Fruit fly (Drosophila melanogaster) whole organism, embryonic: ENCODE measurements around the gene sNPF-R.

Experiments
- Bgb ChIP-seq: fragments of 200-800 bp; sonication (Bioruptor generic); IDR thresholded peaks from 2 replicates; pipeline ENCODE4 v1.3.6; 2022; ENCODE audit warnings: missing biosample characterization, missing genetic modification characterization; ENCODE audit not compliant: partially characterized antibody
- Blimp-1 ChIP-seq: fragments of 200-800 bp; sonication (Bioruptor generic); optimal IDR thresholded peaks from 3 replicates; lab custom pipeline; 2018; ENCODE audit warnings: missing biosample characterization, missing genetic modification characterization, mild to moderate bottlenecking, moderate library complexity, missing genetic modification reagents
- CG11093 ChIP-seq: fragments of 200-800 bp; sonication (Bioruptor generic); IDR thresholded peaks from 3 replicates; pipeline ENCODE4 v1.3.6; 2022; ENCODE audit warnings: missing biosample characterization, missing genetic modification characterization
- CG12942 ChIP-seq: fragments of 200-800 bp; sonication (Bioruptor generic); optimal IDR thresholded peaks from 3 replicates; lab custom pipeline; 2016; ENCODE audit warnings: missing biosample characterization, missing genetic modification characterization
- CG15011 ChIP-seq: fragments of 200-800 bp; sonication (Bioruptor generic); optimal IDR thresholded peaks from 3 replicates; lab custom pipeline; 2018; ENCODE audit warnings: missing biosample characterization, mild to moderate bottlenecking, missing genetic modification characterization
- CG15073 ChIP-seq: fragments of 200-800 bp; sonication (Bioruptor generic); optimal IDR thresholded peaks from 2 replicates; lab custom pipeline; 2016; ENCODE audit warnings: missing biosample characterization, missing genetic modification characterization
- CG15696 ChIP-seq: fragments of 200-800 bp; sonication (Bioruptor generic); optimal IDR thresholded peaks from 2 replicates; lab custom pipeline; 2019; ENCODE audit warnings: missing biosample characterization, mild to moderate bottlenecking, missing genetic modification characterization, moderate library complexity
- CG1603 ChIP-seq: fragments of 200-800 bp; sonication (Bioruptor generic); optimal IDR thresholded peaks from 2 replicates; lab custom pipeline; 2019; ENCODE audit warnings: missing biosample characterization, mild to moderate bottlenecking, missing genetic modification characterization, moderate library complexity
- CG17829 ChIP-seq: fragments of 200-800 bp; optimal IDR thresholded peaks from 2 replicates; lab custom pipeline; 2019; ENCODE audit warnings: missing biosample characterization, mild to moderate bottlenecking, missing genetic modification characterization, moderate library complexity
- CG18599 ChIP-seq: fragments of 200-800 bp; sonication (Bioruptor generic); optimal IDR thresholded peaks from 3 replicates; lab custom pipeline; 2017; ENCODE audit warnings: missing biosample characterization, missing genetic modification characterization, mild to moderate bottlenecking, moderate library complexity, missing genetic modification reagents
- CG32767 ChIP-seq: fragments of 200-800 bp; sonication (Bioruptor generic); IDR thresholded peaks from 2 replicates; pipeline ENCODE4 v1.3.6; 2022; ENCODE audit warnings: missing biosample characterization, missing genetic modification characterization
- CG33213 ChIP-seq: fragments of 200-800 bp; sonication (Bioruptor generic); optimal IDR thresholded peaks from 3 replicates; lab custom pipeline; 2016; ENCODE audit warnings: missing biosample characterization, missing genetic modification characterization
- CG43689 ChIP-seq: fragments of 200-800 bp; sonication (Bioruptor generic); IDR thresholded peaks from 2 replicates; pipeline ENCODE4 v1.3.6; 2022; ENCODE audit warnings: missing biosample characterization, missing genetic modification characterization
- CG4820 ChIP-seq: fragments of 200-800 bp; sonication (Bioruptor generic); optimal IDR thresholded peaks from 3 replicates; lab custom pipeline; 2016; ENCODE audit warnings: missing biosample characterization, missing genetic modification characterization
- CG6254 ChIP-seq: fragments of 200-800 bp; sonication (Bioruptor generic); optimal IDR thresholded peaks from 3 replicates; lab custom pipeline; 2017; ENCODE audit warnings: mild to moderate bottlenecking, missing biosample characterization, missing genetic modification reagents, missing genetic modification characterization
- CG6683 ChIP-seq: fragments of 200-800 bp; sonication (Bioruptor generic); optimal IDR thresholded peaks from 2 replicates; lab custom pipeline; 2017; ENCODE audit warnings: missing biosample characterization, mild to moderate bottlenecking, missing genetic modification characterization, missing genetic modification reagents
- CG7839 ChIP-seq: fragments of 200-800 bp; sonication (Bioruptor generic); optimal IDR thresholded peaks from 3 replicates; lab custom pipeline; 2018; ENCODE audit warnings: missing biosample characterization, mild to moderate bottlenecking, missing genetic modification characterization, moderate library complexity
- CG9437 ChIP-seq: fragments of 200-800 bp; sonication (Bioruptor generic); optimal IDR thresholded peaks from 2 replicates; lab custom pipeline; 2018; ENCODE audit warnings: missing biosample characterization, mild to moderate bottlenecking, missing genetic modification characterization
- CG9932 ChIP-seq: fragments of 200-800 bp; sonication (Bioruptor generic); IDR thresholded peaks from 2 replicates; pipeline ENCODE4 v1.3.6; 2022; ENCODE audit warnings: missing biosample characterization, missing genetic modification characterization
- CrebB ChIP-seq: fragments of 200-800 bp; sonication (Bioruptor generic); optimal IDR thresholded peaks from 3 replicates; lab custom pipeline; 2018; ENCODE audit warnings: missing biosample characterization, mild to moderate bottlenecking, missing genetic modification characterization
- Dek ChIP-seq: fragments of 200-800 bp; sonication (Bioruptor generic); optimal IDR thresholded peaks from 3 replicates; lab custom pipeline; 2019; ENCODE audit warnings: missing biosample characterization, mild to moderate bottlenecking, missing genetic modification characterization, moderate library complexity
- Doc2 ChIP-seq: fragments of 200-800 bp; sonication (Bioruptor generic); IDR thresholded peaks from 2 replicates; pipeline ENCODE4 v1.3.6; 2022; ENCODE audit warnings: missing biosample characterization, missing genetic modification characterization
- Ets97D ChIP-seq: fragments of 200-800 bp; sonication (Bioruptor generic); optimal IDR thresholded peaks from 3 replicates; lab custom pipeline; 2016; ENCODE audit warnings: missing biosample characterization, missing genetic modification characterization
- Fer3 ChIP-seq: fragments of 200-800 bp; sonication (Bioruptor generic); optimal IDR thresholded peaks from 2 replicates; lab custom pipeline; 2018; ENCODE audit warnings: missing biosample characterization, mild to moderate bottlenecking, missing genetic modification characterization, moderate library complexity
- Hmr ChIP-seq: fragments of 200-800 bp; sonication (Bioruptor generic); optimal IDR thresholded peaks from 3 replicates; lab custom pipeline; 2017; ENCODE audit warnings: mild to moderate bottlenecking, missing biosample characterization, missing genetic modification reagents, missing genetic modification characterization
- Med ChIP-seq: fragments of 200-800 bp; sonication (Bioruptor generic); peaks from one replicate; lab custom pipeline; 2016; ENCODE audit warnings: missing biosample characterization, missing genetic modification characterization, mild to moderate bottlenecking, inconsistent platforms, moderate library complexity
- Meics ChIP-seq: fragments of 200-800 bp; sonication (Bioruptor generic); optimal IDR thresholded peaks from 2 replicates; lab custom pipeline; 2017; ENCODE audit warnings: missing biosample characterization, mild to moderate bottlenecking, missing genetic modification characterization
- Mrtf ChIP-seq: fragments of 200-800 bp; sonication (Bioruptor generic); IDR thresholded peaks from 3 replicates; pipeline ENCODE4 v1.3.6; 2022; ENCODE audit warnings: missing biosample characterization, missing genetic modification characterization
- Myb ChIP-seq: fragments of 200-800 bp; sonication (Bioruptor generic); optimal IDR thresholded peaks from 2 replicates; lab custom pipeline; 2016; ENCODE audit warnings: missing biosample characterization, missing genetic modification characterization
- Stat92E ChIP-seq, 3 experiments: fragments of >200 bp in 2 of 3; fragments of 200-800 bp in 1 of 3; sonication (Bioruptor generic) in 1 of 3; optimal IDR thresholded peaks; 2 replicates each; lab custom pipeline; 2017 to 2019; ENCODE audit warnings: missing biosample characterization in 3 of 3, missing genetic modification characterization in 3 of 3, mild to moderate bottlenecking in 1 of 3, moderate library complexity in 1 of 3
- Vsx1 ChIP-seq: fragments of 200-800 bp; sonication (Bioruptor generic); optimal IDR thresholded peaks from 2 replicates; lab custom pipeline; 2017; ENCODE audit warnings: missing biosample characterization, mild to moderate bottlenecking, missing genetic modification characterization, missing genetic modification reagents
- ab ChIP-seq: fragments of 200-800 bp; sonication (Bioruptor generic); optimal IDR thresholded peaks from 2 replicates; lab custom pipeline; 2016; ENCODE audit warnings: missing biosample characterization, missing genetic modification characterization
- caup ChIP-seq: fragments of 200-800 bp; sonication (Bioruptor generic); optimal IDR thresholded peaks from 3 replicates; lab custom pipeline; 2017; ENCODE audit warnings: missing biosample characterization, mild to moderate bottlenecking, missing genetic modification characterization, moderate library complexity; ENCODE audit not compliant: severe bottlenecking
- ci ChIP-seq: fragments of 200-800 bp; sonication (Bioruptor generic); IDR thresholded peaks from 3 replicates; pipeline ENCODE4 v1.3.6; 2022; ENCODE audit warnings: missing biosample characterization, missing genetic modification characterization
- crc ChIP-seq: fragments of 200-800 bp; sonication (Bioruptor generic); optimal IDR thresholded peaks from 2 replicates; lab custom pipeline; 2016; ENCODE audit warnings: missing biosample characterization, missing genetic modification characterization
- crp ChIP-seq, 2 experiments: fragments of 200-800 bp; sonication (Bioruptor generic); optimal IDR thresholded peaks; 2 replicates in 1 of 2; 3 replicates in 1 of 2; lab custom pipeline; 2017; ENCODE audit warnings: missing biosample characterization in 2 of 2, missing genetic modification characterization in 2 of 2, mild to moderate bottlenecking in 1 of 2, moderate library complexity in 1 of 2
- dpn ChIP-seq, 2 experiments: fragments of 200-800 bp; sonication (Bioruptor generic); optimal IDR thresholded peaks; 3 replicates each; lab custom pipeline; 2016; ENCODE audit warnings: missing biosample characterization in 2 of 2, missing genetic modification characterization in 2 of 2
- gcm ChIP-seq: fragments of 200-800 bp; sonication (Bioruptor generic); optimal IDR thresholded peaks from 2 replicates; lab custom pipeline; 2019; ENCODE audit warnings: missing biosample characterization, mild to moderate bottlenecking, missing genetic modification characterization, moderate library complexity
- gem ChIP-seq: fragments of 200-800 bp; sonication (Bioruptor generic); optimal IDR thresholded peaks from 2 replicates; lab custom pipeline; 2019; ENCODE audit warnings: missing biosample characterization, mild to moderate bottlenecking, missing genetic modification characterization, moderate library complexity
- gsb-n ChIP-seq: fragments of 200-800 bp; sonication (Bioruptor generic); optimal IDR thresholded peaks from 3 replicates; lab custom pipeline; 2018; ENCODE audit warnings: missing biosample characterization, mild to moderate bottlenecking, missing genetic modification characterization
- luna ChIP-seq: fragments of 200-800 bp; sonication (Bioruptor generic); optimal IDR thresholded peaks from 2 replicates; lab custom pipeline; 2016; ENCODE audit warnings: missing biosample characterization, missing genetic modification characterization
- mam ChIP-seq: fragments of 200-800 bp; sonication (Bioruptor generic); optimal IDR thresholded peaks from 3 replicates; lab custom pipeline; 2016; ENCODE audit warnings: missing biosample characterization, missing genetic modification characterization
- pan ChIP-seq, 4 experiments: fragments of >200 bp in 3 of 4; fragments of 200-800 bp in 1 of 4; sonication (Bioruptor generic) in 1 of 4; optimal IDR thresholded peaks in 3 of 4; IDR thresholded peaks in 1 of 4; 2 replicates each; pipeline versions ENCODE4 v1.3.6 to Lab custom; 2017 to 2022; ENCODE audit warnings: missing biosample characterization in 2 of 4, missing genetic modification characterization in 2 of 4, mixed read lengths in 1 of 4
- pita ChIP-seq: fragments of 200-800 bp; sonication (Bioruptor generic); optimal IDR thresholded peaks from 2 replicates; lab custom pipeline; 2017; ENCODE audit warnings: missing biosample characterization, mild to moderate bottlenecking, missing genetic modification characterization
- pnt ChIP-seq: fragments of 200-800 bp; sonication (Bioruptor generic); optimal IDR thresholded peaks from 3 replicates; lab custom pipeline; 2016; ENCODE audit warnings: missing biosample characterization, missing genetic modification characterization
- sc ChIP-seq, 3 experiments: fragments of >200 bp in 2 of 3; fragments of 200-800 bp in 1 of 3; sonication (Bioruptor generic) in 1 of 3; optimal IDR thresholded peaks; 2 replicates in 2 of 3; 3 replicates in 1 of 3; lab custom pipeline; 2017; ENCODE audit warnings: mild to moderate bottlenecking in 1 of 3, missing biosample characterization in 1 of 3, missing genetic modification characterization in 1 of 3, missing genetic modification reagents in 1 of 3
- slp2 ChIP-seq: fragments of 200-800 bp; sonication (Bioruptor generic); optimal IDR thresholded peaks from 2 replicates; lab custom pipeline; 2016; ENCODE audit warnings: missing biosample characterization, missing genetic modification characterization
- sna ChIP-seq: fragments of 200-800 bp; sonication (Bioruptor generic); IDR thresholded peaks from 2 replicates; pipeline ENCODE4 v1.3.6; 2022; ENCODE audit warnings: missing biosample characterization, missing genetic modification characterization; ENCODE audit not compliant: partially characterized antibody
- stc ChIP-seq: fragments of 200-800 bp; sonication (Bioruptor generic); IDR thresholded peaks from 2 replicates; pipeline ENCODE4 v1.3.6; 2022; ENCODE audit warnings: missing biosample characterization, missing genetic modification characterization

Gene sNPF-R

DNA sequence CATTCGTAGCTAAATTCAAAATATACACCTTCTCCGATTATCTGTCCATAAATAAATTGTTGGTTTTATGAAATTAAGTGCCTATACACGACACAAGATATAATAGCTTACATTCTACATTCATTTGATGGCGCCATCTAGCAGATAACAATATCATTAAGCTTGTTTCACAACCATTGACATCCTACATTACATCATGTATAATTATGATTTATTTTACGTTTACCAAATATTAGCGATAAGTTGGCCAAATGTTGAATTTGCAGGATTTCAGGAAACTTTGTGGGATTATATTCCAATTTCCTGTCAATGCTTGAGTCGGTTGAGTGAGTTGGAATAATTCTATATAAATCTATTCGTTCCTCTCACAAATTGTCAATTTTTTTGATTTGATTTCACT is 8.5 kb upstream of the sNPF-R start (continued):
- no peak for TF ChIP-seq CG18599
- TF ChIP-seq Med (GFP tag; lab: Kevin White, UChicago): peak; percentile 83
- TF ChIP-seq Ets97D: no peak
- TF ChIP-seq CG4820 (GFP tag; lab: Kevin White, UChicago): no peak
- no peak for TF ChIP-seq Vsx1 (GFP tag; lab: Kevin White, UChicago)
- peak; percentile 85 for TF ChIP-seq Bgb (GFP tag; lab: Robert Waterston, UW)
- TF ChIP-seq CG7839 (tag; lab: Kevin White, UChicago): no peak
- TF ChIP-seq CG15696 (tag; lab: Kevin White, UChicago): no peak
- peak; percentile 23 for TF ChIP-seq mam (GFP tag; lab: Kevin White, UChicago)
- TF ChIP-seq pita (GFP tag; lab: Kevin White, UChicago): peak; percentile 60
- peak; percentile 5 for TF ChIP-seq pnt (GFP tag; lab: Kevin White, UChicago)
- TF ChIP-seq CrebB: no peak
- TF ChIP-seq CG17829: peak; percentile 3
- no peak for TF ChIP-seq crp (GFP tag; optimal IDR thresholded peaks at IDR 0.05; lab: Kevin White, UChicago)
- peak; percentile 24 for TF ChIP-seq Hmr
- TF ChIP-seq CG6683 (GFP tag; lab: Kevin White, UChicago): no peak
- no peak for TF ChIP-seq dpn (GFP tag; optimal IDR thresholded peaks at IDR 0.05; lab: Kevin White, UChicago)
- no peak for TF ChIP-seq ab (GFP tag; lab: Kevin White, UChicago)
- no peak for TF ChIP-seq sc (optimal IDR thresholded peaks at IDR 0.05; lab: Kevin White, UChicago)
- TF ChIP-seq sc (GFP tag; optimal IDR thresholded peaks at IDR 0.05; lab: Kevin White, UChicago): no peak
- peak; percentile 11 for TF ChIP-seq CG33213
- TF ChIP-seq CG15073 (GFP tag; lab: Kevin White, UChicago): no peak
- peak; percentile 27 for TF ChIP-seq Myb (GFP tag; lab: Kevin White, UChicago)
- peak; percentile 48 for TF ChIP-seq CG9932
- TF ChIP-seq CG1603: peak; percentile 43
- no peak for TF ChIP-seq caup (GFP tag; lab: Kevin White, UChicago)
- no peak for TF ChIP-seq Meics (GFP tag; lab: Kevin White, UChicago)
- no peak for TF ChIP-seq CG43689 (GFP tag; lab: Robert Waterston, UW)
- no peak for TF ChIP-seq CG6254 (GFP tag; lab: Kevin White, UChicago)
- no peak for TF ChIP-seq stc (GFP tag; lab: Robert Waterston, UW)
- peak; percentile 48 for TF ChIP-seq luna (GFP tag; lab: Kevin White, UChicago)
- TF ChIP-seq slp2 (GFP tag; lab: Kevin White, UChicago): no peak
- no peak for TF ChIP-seq crc (GFP tag; lab: Kevin White, UChicago)
- TF ChIP-seq Stat92E (GFP tag; optimal IDR thresholded peaks at IDR 0.05; lab: Kevin White, UChicago): no peak
- no peak for TF ChIP-seq gsb-n
- no peak for TF ChIP-seq Mrtf (GFP tag; lab: Robert Waterston, UW)
- no peak for TF ChIP-seq Blimp-1 (GFP tag; lab: Kevin White, UChicago)
- no peak for TF ChIP-seq ci (GFP tag; lab: Robert Waterston, UW)
- no peak for TF ChIP-seq gem (tag; lab: Kevin White, UChicago)
- no peak for TF ChIP-seq CG15011 (GFP tag; lab: Kevin White, UChicago)
- no peak for TF ChIP-seq Doc2 (GFP tag; lab: Robert Waterston, UW)
- TF ChIP-seq Fer3 (tag; lab: Kevin White, UChicago): no peak
- TF ChIP-seq pan (optimal IDR thresholded peaks at IDR 0.05; lab: Kevin White, UChicago): no peak
- no peak for TF ChIP-seq pan (GFP tag; optimal IDR thresholded peaks at IDR 0.05 in 1 of 2, IDR thresholded peaks at IDR 0.05 in 1 of 2)
- TF ChIP-seq CG32767 (GFP tag; lab: Robert Waterston, UW): no peak
- TF ChIP-seq CG11093: no peak
- TF ChIP-seq sna: no peak
- TF ChIP-seq CG12942: peak; percentile 13
- TF ChIP-seq gcm (GFP tag; lab: Kevin White, UChicago): no peak
- no peak for TF ChIP-seq CG9437 (GFP tag; lab: Kevin White, UChicago)
- TF ChIP-seq Dek (tag; lab: Kevin White, UChicago): peak; percentile 17
